Fruit fly (Drosophila melanogaster) whole organism, prepupa: ENCODE data around the gene CG32302.

Source experiments
- CG11762 ChIP-seq: fragments of 200-800 bp; sonication (Bioruptor generic); optimal IDR thresholded peaks from 3 replicates; lab custom pipeline; 2016; ENCODE audit warnings: missing biosample characterization, missing genetic modification characterization; ENCODE audit not compliant: insufficient read depth
- CG1621 ChIP-seq: fragments of 200-800 bp; sonication (Bioruptor generic); optimal IDR thresholded peaks from 3 replicates; lab custom pipeline; 2018; ENCODE audit warnings: missing biosample characterization, mild to moderate bottlenecking, missing genetic modification characterization
- CG3919 ChIP-seq: fragments of 200-800 bp; sonication (Bioruptor generic); optimal IDR thresholded peaks from 3 replicates; lab custom pipeline; 2016; ENCODE audit warnings: missing biosample characterization, missing genetic modification characterization
- CG4318 ChIP-seq: fragments of 200-800 bp; sonication (Bioruptor generic); optimal IDR thresholded peaks from 3 replicates; lab custom pipeline; 2017; ENCODE audit warnings: missing biosample characterization, mild to moderate bottlenecking, missing genetic modification characterization
- CG6792 ChIP-seq: fragments of 200-800 bp; sonication (Bioruptor generic); optimal IDR thresholded peaks from 3 replicates; lab custom pipeline; 2016; ENCODE audit warnings: missing biosample characterization, missing genetic modification characterization
- CG6854 ChIP-seq: fragments of 200-800 bp; sonication (Bioruptor generic); optimal IDR thresholded peaks from 2 replicates; lab custom pipeline; 2017; ENCODE audit warnings: missing biosample characterization, mild to moderate bottlenecking, missing genetic modification characterization
- Gug ChIP-seq: fragments of 200-800 bp; sonication (Bioruptor generic); IDR thresholded peaks from 2 replicates; pipeline ENCODE4 v1.3.6; 2022; ENCODE audit warnings: missing biosample characterization, missing genetic modification characterization
- Hr39 ChIP-seq: fragments of 200-800 bp; sonication (Bioruptor generic); optimal IDR thresholded peaks from 2 replicates; lab custom pipeline; 2016; ENCODE audit warnings: missing biosample characterization, missing genetic modification characterization
- OdsH ChIP-seq: fragments of 200-800 bp; sonication (Bioruptor generic); optimal IDR thresholded peaks from 3 replicates; lab custom pipeline; 2016; ENCODE audit warnings: missing biosample characterization, missing genetic modification characterization
- Sox102F ChIP-seq: fragments of 200-800 bp; sonication (Bioruptor generic); optimal IDR thresholded peaks from 2 replicates; lab custom pipeline; 2016; ENCODE audit warnings: missing biosample characterization, mild to moderate bottlenecking, missing genetic modification characterization
- achi ChIP-seq: fragments of 200-800 bp; sonication (Bioruptor generic); optimal IDR thresholded peaks from 3 replicates; lab custom pipeline; 2016; ENCODE audit warnings: missing biosample characterization, missing genetic modification characterization
- acj6 ChIP-seq: fragments of 200-800 bp; sonication (Bioruptor generic); optimal IDR thresholded peaks from 3 replicates; lab custom pipeline; 2016; ENCODE audit warnings: missing biosample characterization, missing genetic modification characterization
- spab ChIP-seq: fragments of 200-800 bp; sonication (Bioruptor generic); optimal IDR thresholded peaks from 2 replicates; lab custom pipeline; 2017; ENCODE audit warnings: missing biosample characterization, mild to moderate bottlenecking, missing genetic modification characterization, missing genetic modification reagents
- vri ChIP-seq: fragments of 200-800 bp; sonication (Bioruptor generic); optimal IDR thresholded peaks from 3 replicates; lab custom pipeline; 2016; ENCODE audit warnings: missing biosample characterization, mild to moderate bottlenecking, missing genetic modification characterization

dm6 chr3L:2253962-2254662 is 14.5 kb upstream of the CG32302 start:
- no peak for TF ChIP-seq CG1621 (tag; lab: Kevin White, UChicago)
- TF ChIP-seq CG3919 (GFP tag; lab: Kevin White, UChicago), result no peak
- TF ChIP-seq CG4318 (GFP tag; lab: Kevin White, UChicago), result no peak
- no peak for TF ChIP-seq Sox102F (GFP tag; lab: Kevin White, UChicago)
- no peak for TF ChIP-seq Hr39 (GFP tag; lab: Kevin White, UChicago)
- TF ChIP-seq OdsH (GFP tag; lab: Kevin White, UChicago), result no peak
- TF ChIP-seq CG6854 (GFP tag; lab: Kevin White, UChicago), result no peak
- TF ChIP-seq CG11762 (GFP tag; lab: Kevin White, UChicago), result no peak
- no peak for TF ChIP-seq CG6792
- TF ChIP-seq achi (GFP tag; lab: Kevin White, UChicago), result no peak
- no peak for TF ChIP-seq spab
- no peak for TF ChIP-seq Gug (GFP tag; lab: Robert Waterston, UW)
- TF ChIP-seq vri (GFP tag; lab: Kevin White, UChicago), result no peak
- no peak for TF ChIP-seq acj6 (GFP tag; lab: Kevin White, UChicago)
